Worm (Caenorhabditis elegans): ENCODE measurements around the gene ccch-1.

Gene ccch-1

ce11 chrV:11546795-11547194 lies 19.2 kb downstream of the ccch-1 start, which contains the start of gene F38B7.11:
TSS of gene F38B7.11 (plus strand) at chrV:11547095.
- TF ChIP-seq B0310.2 (tag; optimal IDR thresholded peaks at IDR 0.05) (no peak), ama-1 (optimal IDR thresholded peaks at IDR 0.05) (no peak), tbx-11 (GFP tag; IDR thresholded peaks at IDR 0.05) (no peak), tbx-37 (GFP tag; conservative IDR thresholded peaks at IDR 0.05) (no peak), tra-4 (tag; optimal IDR thresholded peaks at IDR 0.05) (no peak), pes-1 (GFP tag; IDR thresholded peaks at IDR 0.05) (no peak), ceh-13 (GFP tag; optimal IDR thresholded peaks at IDR 0.05) (no peak), hnd-1 (tag; optimal IDR thresholded peaks at IDR 0.05) (no peak), ceh-36 (tag; optimal IDR thresholded peaks at IDR 0.05) (no peak), hmg-4 (GFP tag; optimal IDR thresholded peaks at IDR 0.05) (no peak), hmbx-1 (tag; optimal IDR thresholded peaks at IDR 0.05) (no peak), aly-1 (tag; optimal IDR thresholded peaks at IDR 0.05) (no peak), F13C5.2 (tag; optimal IDR thresholded peaks at IDR 0.05) (no peak), sea-1 (GFP tag; conservative IDR thresholded peaks at IDR 0.05) (no peak), flt-1 (GFP tag; IDR thresholded peaks at IDR 0.05) (no peak), ets-7 (tag; optimal IDR thresholded peaks at IDR 0.05) (no peak), scrt-1 (GFP tag; IDR thresholded peaks at IDR 0.05) (no peak)

- peak; percentile 38 for TF ChIP-seq F13C5.2 (tag; optimal IDR thresholded peaks at IDR 0.05)
- TF ChIP-seq tra-4 (tag; optimal IDR thresholded peaks at IDR 0.05): no peak
Observed at ce11 chrV:11548914-11549406, 21.3 kb downstream of the ccch-1 start, which contains the start of the genes F38B7.17 and F38B7.3. TSS of gene F38B7.17 (minus strand) at chrV:11548964. TSS of gene F38B7.3 (plus strand) at chrV:11549107.

- TF ChIP-seq aly-1 (tag; optimal IDR thresholded peaks at IDR 0.05) (no peak), hmg-4 (GFP tag; optimal IDR thresholded peaks at IDR 0.05) (no peak), hmbx-1 (tag; optimal IDR thresholded peaks at IDR 0.05) (no peak), pes-1 (GFP tag; IDR thresholded peaks at IDR 0.05) (no peak), ceh-13 (GFP tag; optimal IDR thresholded peaks at IDR 0.05) (no peak), F13C5.2 (tag; optimal IDR thresholded peaks at IDR 0.05) (no peak), tbx-11 (GFP tag; IDR thresholded peaks at IDR 0.05) (no peak), tbx-37 (GFP tag; conservative IDR thresholded peaks at IDR 0.05) (no peak), ets-7 (tag; optimal IDR thresholded peaks at IDR 0.05) (no peak), B0310.2 (tag; optimal IDR thresholded peaks at IDR 0.05) (no peak), tra-4 (tag; optimal IDR thresholded peaks at IDR 0.05) (no peak), hnd-1 (tag; optimal IDR thresholded peaks at IDR 0.05) (no peak)
Observed at ce11 chrV:11552379-11552778, 24.7 kb downstream of the ccch-1 start, which contains the start of gene srx-85. TSS of gene srx-85 (plus strand) at chrV:11552679.

ce11 chrV:11554260-11554659 lies 26.6 kb downstream of the ccch-1 start, which contains the start of gene duo-1:
TSS of gene duo-1 (plus strand) at chrV:11554630.
- TF ChIP-seq F13C5.2 (tag; optimal IDR thresholded peaks at IDR 0.05) (no peak), hmbx-1 (tag; optimal IDR thresholded peaks at IDR 0.05) (no peak), ama-1 (optimal IDR thresholded peaks at IDR 0.05) (no peak), hnd-1 (tag; optimal IDR thresholded peaks at IDR 0.05) (no peak)

ce11 chrV:11562643-11563042 lies 35.0 kb downstream of the ccch-1 start, which contains the start of gene srx-86:
TSS of gene srx-86 (plus strand) at chrV:11562943.
- no peak for TF ChIP-seq tbx-37 (GFP tag; conservative IDR thresholded peaks at IDR 0.05)

- TF ChIP-seq hmbx-1 (tag; optimal IDR thresholded peaks at IDR 0.05): no peak
- TF ChIP-seq scrt-1 (GFP tag; IDR thresholded peaks at IDR 0.05): no peak
- TF ChIP-seq flt-1 (GFP tag; IDR thresholded peaks at IDR 0.05): no peak
- TF ChIP-seq B0310.2 (tag; optimal IDR thresholded peaks at IDR 0.05): no peak
- no peak for TF ChIP-seq ets-7 (tag; optimal IDR thresholded peaks at IDR 0.05)
- no peak for TF ChIP-seq ceh-36 (tag; optimal IDR thresholded peaks at IDR 0.05)
- no peak for TF ChIP-seq ceh-13 (GFP tag; optimal IDR thresholded peaks at IDR 0.05)
- TF ChIP-seq ama-1 (optimal IDR thresholded peaks at IDR 0.05): no peak
- TF ChIP-seq hnd-1 (tag; optimal IDR thresholded peaks at IDR 0.05): no peak
- no peak for TF ChIP-seq tbx-37 (GFP tag; conservative IDR thresholded peaks at IDR 0.05)
- TF ChIP-seq pes-1 (GFP tag; IDR thresholded peaks at IDR 0.05): no peak
- no peak for TF ChIP-seq tbx-11 (GFP tag; IDR thresholded peaks at IDR 0.05)
- TF ChIP-seq hmg-4 (GFP tag; optimal IDR thresholded peaks at IDR 0.05): no peak
- no peak for TF ChIP-seq sea-1 (GFP tag; conservative IDR thresholded peaks at IDR 0.05)
- no peak for TF ChIP-seq tra-4 (tag; optimal IDR thresholded peaks at IDR 0.05)
Observed at ce11 chrV:11564573-11564972, 36.9 kb downstream of the ccch-1 start, which contains the start of gene srx-87. TSS of gene srx-87 (plus strand) at chrV:11564873.

- TF ChIP-seq tbx-11 (GFP tag; IDR thresholded peaks at IDR 0.05) (no peak), tra-4 (tag; optimal IDR thresholded peaks at IDR 0.05) (no peak), pes-1 (GFP tag; IDR thresholded peaks at IDR 0.05) (no peak), ama-1 (optimal IDR thresholded peaks at IDR 0.05) (no peak)
Observed at ce11 chrV:11570169-11570651, 42.6 kb downstream of the ccch-1 start, which contains the start of the genes nhr-101 and pms-2. TSS of gene nhr-101 (plus strand) at chrV:11570476. TSS of gene pms-2 (minus strand) at chrV:11570601.

- TF ChIP-seq scrt-1 (GFP tag; IDR thresholded peaks at IDR 0.05) (no peak), ceh-13 (GFP tag; optimal IDR thresholded peaks at IDR 0.05) (no peak), pes-1 (GFP tag; IDR thresholded peaks at IDR 0.05) (no peak), ets-7 (tag; optimal IDR thresholded peaks at IDR 0.05) (no peak), sea-1 (GFP tag; conservative IDR thresholded peaks at IDR 0.05) (no peak), tbx-37 (GFP tag; conservative IDR thresholded peaks at IDR 0.05) (no peak), ceh-36 (tag; optimal IDR thresholded peaks at IDR 0.05) (no peak), tra-4 (tag; optimal IDR thresholded peaks at IDR 0.05) (no peak), F13C5.2 (tag; optimal IDR thresholded peaks at IDR 0.05) (no peak), tbx-11 (GFP tag; IDR thresholded peaks at IDR 0.05) (no peak)
Observed at ce11 chrV:11572803-11573490, 45.3 kb downstream of the ccch-1 start, which contains the start of the genes H12C20.7 and nhr-68. TSS of gene H12C20.7 (minus strand) at chrV:11572990. TSS of gene nhr-68 (plus strand) at chrV:11573440.
